Fruit fly (Drosophila melanogaster): ENCODE data around the gene AIF.

The AIF gene

dm6 chr2L:2171366-2172078 lies 20.0 kb downstream of the AIF start:
- TF ChIP-seq insv (optimal IDR thresholded peaks at IDR 0.05) (no peak), Sin3A (optimal IDR thresholded peaks at IDR 0.05) (no peak), ttk (optimal IDR thresholded peaks at IDR 0.05) (no peak), psq (optimal IDR thresholded peaks at IDR 0.05) (no peak), h (optimal IDR thresholded peaks at IDR 0.05) (no peak), Myc (optimal IDR thresholded peaks at IDR 0.05) (no peak)

DNA sequence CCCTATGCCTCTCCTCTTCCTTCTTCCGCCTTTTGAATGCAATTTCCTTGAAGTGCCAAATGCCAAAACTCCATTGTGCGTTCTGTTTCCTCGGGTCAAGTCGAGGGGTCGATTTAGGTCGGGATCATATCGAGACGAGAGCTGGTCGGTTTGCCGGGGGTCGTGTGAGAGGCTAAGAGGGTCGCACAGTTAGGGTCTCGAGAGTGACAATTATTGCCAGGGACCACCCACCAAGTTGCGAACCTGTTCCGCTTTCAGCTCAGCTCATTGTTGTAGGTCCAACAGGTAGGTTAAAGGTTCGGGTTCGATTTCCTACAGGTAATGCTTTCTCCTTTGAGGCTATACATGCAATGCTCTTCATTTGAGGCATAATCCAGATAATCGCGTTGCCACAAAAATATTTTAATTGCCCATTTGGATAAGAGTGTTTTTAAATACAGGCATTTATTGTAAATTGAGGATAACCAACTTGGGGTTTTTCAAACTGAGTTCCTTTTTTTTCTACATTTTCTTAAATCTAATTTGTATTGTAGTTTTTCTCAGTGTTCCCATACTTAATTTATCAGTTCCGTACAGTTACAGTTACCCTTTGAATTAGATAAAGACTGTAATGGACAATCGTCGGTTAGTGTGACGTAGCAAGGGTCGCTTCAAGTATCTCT lies 21.0 kb downstream of the AIF start:
- TF ChIP-seq psq (optimal IDR thresholded peaks at IDR 0.05) (no peak), h (optimal IDR thresholded peaks at IDR 0.05) (no peak), insv (optimal IDR thresholded peaks at IDR 0.05) (no peak), Sin3A (optimal IDR thresholded peaks at IDR 0.05) (no peak), ttk (optimal IDR thresholded peaks at IDR 0.05) (no peak), Myc (optimal IDR thresholded peaks at IDR 0.05) (no peak)

DNA sequence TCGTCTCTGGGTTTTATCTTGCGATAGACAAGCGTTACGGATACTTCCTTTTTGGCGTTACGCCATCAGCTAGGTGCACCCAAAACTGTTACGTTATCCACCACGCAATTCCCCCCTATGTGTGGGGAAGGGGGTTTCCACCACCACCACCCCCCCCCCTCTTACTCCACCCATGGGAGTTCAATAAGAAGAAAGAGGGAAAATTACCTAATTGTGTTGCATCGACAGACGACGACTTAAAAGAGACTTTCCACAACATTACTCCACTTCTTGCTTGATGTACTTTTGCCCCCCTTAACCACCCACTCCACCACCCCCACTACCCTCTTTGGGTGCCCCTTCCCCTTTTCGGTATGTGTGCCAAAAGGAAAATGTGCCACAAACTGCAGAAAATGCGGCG lies 21.6 kb downstream of the AIF start:
- TF ChIP-seq Sin3A (optimal IDR thresholded peaks at IDR 0.05): no peak
- no peak for TF ChIP-seq h (optimal IDR thresholded peaks at IDR 0.05)
- TF ChIP-seq psq (optimal IDR thresholded peaks at IDR 0.05): no peak
- TF ChIP-seq insv (optimal IDR thresholded peaks at IDR 0.05): no peak
- TF ChIP-seq ttk (optimal IDR thresholded peaks at IDR 0.05): no peak
- no peak for TF ChIP-seq Myc (optimal IDR thresholded peaks at IDR 0.05)

DNA sequence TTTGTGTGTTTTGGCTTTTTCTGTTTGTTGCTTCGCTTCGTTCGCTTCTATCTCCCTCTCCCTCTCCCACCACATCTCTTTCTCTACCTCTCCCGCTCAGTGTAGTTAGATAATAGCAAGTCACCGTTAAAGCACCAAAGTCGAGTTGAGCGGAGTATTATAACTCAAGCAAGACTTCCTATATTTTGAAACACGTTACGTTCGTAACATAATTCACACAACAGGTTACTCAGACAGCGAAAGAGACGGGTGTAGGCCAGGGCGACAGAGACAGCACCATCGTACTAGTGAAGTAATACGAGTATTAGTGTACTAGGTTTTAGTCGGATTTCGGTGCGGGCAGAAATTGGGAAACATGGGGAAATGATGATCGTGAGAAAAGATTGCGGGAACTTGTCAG lies 22.1 kb downstream of the AIF start:
- no peak for TF ChIP-seq Sin3A (optimal IDR thresholded peaks at IDR 0.05)
- TF ChIP-seq ttk (optimal IDR thresholded peaks at IDR 0.05): no peak
- no peak for TF ChIP-seq insv (optimal IDR thresholded peaks at IDR 0.05)
- no peak for TF ChIP-seq psq (optimal IDR thresholded peaks at IDR 0.05)
- no peak for TF ChIP-seq Myc (optimal IDR thresholded peaks at IDR 0.05)
- TF ChIP-seq h (optimal IDR thresholded peaks at IDR 0.05): no peak

DNA sequence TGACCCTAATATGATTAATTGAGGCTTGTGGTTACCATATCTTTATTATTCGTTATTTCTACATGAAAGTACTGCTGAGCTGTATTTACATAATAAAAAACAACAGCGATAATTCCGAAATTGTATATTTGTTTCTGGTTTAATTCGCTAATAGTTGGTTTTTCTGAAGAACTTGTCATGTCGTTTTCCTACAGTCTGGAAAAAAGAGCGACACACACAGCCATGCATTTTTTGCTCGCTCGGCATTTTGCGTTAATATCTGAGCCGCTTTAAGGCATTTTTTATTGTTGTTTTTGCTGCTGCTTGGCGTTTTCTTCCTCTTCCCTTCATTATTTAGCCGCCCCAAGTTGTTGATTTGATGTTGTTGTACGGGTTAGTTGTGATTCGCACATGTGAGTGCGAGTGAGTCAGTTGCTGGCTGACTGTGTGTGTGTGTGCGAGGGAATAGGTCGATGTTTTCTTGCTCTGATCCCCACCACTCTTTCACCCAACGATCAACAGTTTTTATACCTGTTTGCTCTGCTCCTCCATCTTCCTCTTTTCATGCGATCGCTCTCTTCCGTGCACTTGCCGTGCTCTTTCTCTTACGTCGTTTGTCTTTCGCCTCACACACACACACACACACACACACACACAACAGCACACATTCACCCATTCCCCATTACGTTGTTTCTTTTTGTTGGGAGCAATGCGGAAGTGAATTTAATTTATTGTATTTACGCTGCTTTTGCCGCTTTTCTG lies 23.7 kb downstream of the AIF start:
- no peak for TF ChIP-seq Myc (optimal IDR thresholded peaks at IDR 0.05)
- TF ChIP-seq h (optimal IDR thresholded peaks at IDR 0.05): no peak
- TF ChIP-seq insv (optimal IDR thresholded peaks at IDR 0.05): no peak
- TF ChIP-seq ttk (optimal IDR thresholded peaks at IDR 0.05): no peak
- no peak for TF ChIP-seq Sin3A (optimal IDR thresholded peaks at IDR 0.05)
- TF ChIP-seq psq (optimal IDR thresholded peaks at IDR 0.05): no peak

dm6 chr2L:2175930-2176643 lies 24.5 kb downstream of the AIF start:
- TF ChIP-seq Sin3A (optimal IDR thresholded peaks at IDR 0.05): no peak
- TF ChIP-seq h (optimal IDR thresholded peaks at IDR 0.05): no peak
- no peak for TF ChIP-seq psq (optimal IDR thresholded peaks at IDR 0.05)
- no peak for TF ChIP-seq insv (optimal IDR thresholded peaks at IDR 0.05)

dm6 chr2L:2177312-2177968 lies 25.9 kb downstream of the AIF start:
- no peak for TF ChIP-seq Myc (optimal IDR thresholded peaks at IDR 0.05)
- TF ChIP-seq h (optimal IDR thresholded peaks at IDR 0.05): no peak
- TF ChIP-seq Sin3A (optimal IDR thresholded peaks at IDR 0.05): no peak
- no peak for TF ChIP-seq insv (optimal IDR thresholded peaks at IDR 0.05)
- TF ChIP-seq psq (optimal IDR thresholded peaks at IDR 0.05): no peak
- TF ChIP-seq ttk (optimal IDR thresholded peaks at IDR 0.05): no peak

dm6 chr2L:2177969-2178809 lies 26.6 kb downstream of the AIF start, which contains the start of gene aop:
Gene aop (minus strand): TSS chr2L:2178754.
- TF ChIP-seq h (optimal IDR thresholded peaks at IDR 0.05) (no peak), insv (optimal IDR thresholded peaks at IDR 0.05) (no peak), Myc (optimal IDR thresholded peaks at IDR 0.05) (no peak), Sin3A (optimal IDR thresholded peaks at IDR 0.05) (no peak), psq (optimal IDR thresholded peaks at IDR 0.05) (no peak), ttk (optimal IDR thresholded peaks at IDR 0.05) (no peak)

- TF ChIP-seq ttk (optimal IDR thresholded peaks at IDR 0.05) (no peak), Myc (optimal IDR thresholded peaks at IDR 0.05) (no peak), insv (optimal IDR thresholded peaks at IDR 0.05) (no peak), psq (optimal IDR thresholded peaks at IDR 0.05) (no peak), h (optimal IDR thresholded peaks at IDR 0.05) (no peak), Sin3A (optimal IDR thresholded peaks at IDR 0.05) (no peak)
Measured at dm6 chr2L:2178810-2179143, 27.2 kb downstream of the AIF start.

DNA sequence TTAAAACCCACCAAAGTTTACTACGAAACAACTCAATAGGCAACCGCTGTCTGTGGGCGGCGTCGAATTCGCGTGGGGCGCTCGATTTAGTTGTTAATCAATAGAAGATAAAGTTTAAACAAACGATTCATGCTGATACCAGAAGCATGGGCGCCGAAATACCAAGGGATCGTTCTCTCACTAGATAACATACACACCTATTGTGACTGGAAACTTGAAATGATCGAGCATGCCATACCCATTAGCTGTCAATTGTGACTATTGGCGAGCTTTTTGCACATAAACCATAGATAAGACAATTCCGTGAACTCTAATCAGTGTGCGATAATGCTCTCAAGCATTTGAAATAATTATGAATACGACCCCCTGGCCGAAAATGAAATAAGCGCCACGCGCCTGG lies 27.8 kb downstream of the AIF start:
- no peak for TF ChIP-seq h (optimal IDR thresholded peaks at IDR 0.05)
- TF ChIP-seq insv (optimal IDR thresholded peaks at IDR 0.05): no peak
- no peak for TF ChIP-seq Sin3A (optimal IDR thresholded peaks at IDR 0.05)
- no peak for TF ChIP-seq Myc (optimal IDR thresholded peaks at IDR 0.05)
- TF ChIP-seq psq (optimal IDR thresholded peaks at IDR 0.05): no peak
- TF ChIP-seq ttk (optimal IDR thresholded peaks at IDR 0.05): no peak

All from Kc167 (cell line).